Worm (Caenorhabditis elegans): Measurements from ENCODE around the gene B0524.2.

DNA sequence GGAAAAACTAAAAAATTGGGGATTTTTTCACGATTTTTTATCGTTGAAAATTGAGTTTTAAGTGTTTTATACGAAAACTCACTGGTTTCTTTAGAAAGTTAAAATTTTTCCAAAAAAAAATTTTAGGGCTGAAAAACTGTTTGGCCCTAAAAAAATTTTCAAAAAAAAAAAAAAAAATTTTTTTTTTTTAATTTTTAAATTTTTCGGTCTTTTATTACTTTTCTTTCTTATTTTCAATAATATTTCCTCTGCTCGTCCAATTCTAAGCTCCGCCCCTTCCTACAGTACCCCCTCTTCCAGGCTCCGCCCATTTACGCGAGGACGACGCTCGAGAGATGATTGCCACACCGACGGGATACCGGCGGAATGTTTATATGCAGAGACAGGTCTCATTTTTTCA lies 45.1 kb upstream of the B0524.2 start, which contains the start of gene pqn-82:
- TF ChIP-seq him-1 (tag; optimal IDR thresholded peaks at IDR 0.05) (no peak), dao-5 (tag; optimal IDR thresholded peaks at IDR 0.05) (no peak)
